Fruit fly (Drosophila melanogaster): ENCODE measurements around the gene Syt12.

DNA sequence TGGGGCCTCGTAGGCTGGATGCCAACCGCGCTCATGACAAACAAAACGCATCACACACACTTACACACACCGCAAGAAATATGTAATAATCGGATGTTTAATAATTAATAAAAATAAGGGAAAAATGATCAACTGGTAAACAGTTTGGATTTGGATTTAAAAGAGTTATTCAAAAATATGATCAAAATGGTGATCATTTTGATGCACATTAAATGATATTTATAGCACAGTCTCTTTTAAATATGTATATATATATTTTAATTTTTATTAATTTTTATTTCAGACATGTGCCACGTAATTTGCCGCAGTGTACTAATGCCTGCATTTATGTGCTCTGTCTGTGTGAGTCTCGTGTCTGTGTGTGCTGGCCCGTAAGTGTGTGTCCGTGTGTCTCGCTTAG lies 13.7 kb upstream of the Syt12 start:
- TF ChIP-seq usp (GFP tag; optimal IDR thresholded peaks at IDR 0.05) (no peak), sv (GFP tag; optimal IDR thresholded peaks at IDR 0.05) (no peak), psq (GFP tag; optimal IDR thresholded peaks at IDR 0.05) (no peak), CG9705 (GFP tag; optimal IDR thresholded peaks at IDR 0.05) (no peak), N (GFP tag; optimal IDR thresholded peaks at IDR 0.05) (no peak), br (GFP tag; optimal IDR thresholded peaks at IDR 0.05) (no peak), lola (GFP tag; optimal IDR thresholded peaks at IDR 0.05) (no peak), CrebA (GFP tag; optimal IDR thresholded peaks at IDR 0.05; ENCODE audit: borderline replicate concordance) (no peak), fru (GFP tag; optimal IDR thresholded peaks at IDR 0.05) (no peak), brk (GFP tag; optimal IDR thresholded peaks at IDR 0.05) (no peak), Abd-B (GFP tag; optimal IDR thresholded peaks at IDR 0.05) (no peak), jim (GFP tag; optimal IDR thresholded peaks at IDR 0.05) (no peak)

Measured in whole organism, wandering third instar larva.